Worm (Caenorhabditis elegans) whole organism, late embryonic: ENCODE data around the gene msp-58.
"Not testable (repeated sequence)": the region's sequence is repeated elsewhere in the genome, so short reads cannot be mapped to it uniquely, and the experiment has no call there.

ENCODE experiments used
- C08G9.2 ChIP-seq: sonication (generic microtip); optimal IDR thresholded peaks from 2 replicates; lab custom pipeline; 2016; ENCODE audit warnings: mild to moderate bottlenecking, missing genetic modification characterization, moderate library complexity, missing compliant biosample characterization
- F13H6.1 ChIP-seq: sonication (generic microtip); optimal IDR thresholded peaks from 2 replicates; lab custom pipeline; 2016; ENCODE audit warnings: missing genetic modification characterization, missing compliant biosample characterization
- K09A11.1 ChIP-seq: sonication (generic microtip); optimal IDR thresholded peaks from 2 replicates; lab custom pipeline; 2017; ENCODE audit warnings: antibody characterized with exemption, mild to moderate bottlenecking, missing genetic modification characterization, missing compliant biosample characterization; ENCODE audit not compliant: insufficient read depth
- T23F11.4 ChIP-seq: fragments of 200-800 bp; sonication (Bioruptor generic); optimal IDR thresholded peaks from 2 replicates; lab custom pipeline; 2018; ENCODE audit warnings: mild to moderate bottlenecking, missing genetic modification characterization, missing compliant biosample characterization
- Y22D7AL.16 ChIP-seq: sonication (generic microtip); optimal IDR thresholded peaks from 2 replicates; lab custom pipeline; 2016; ENCODE audit warnings: missing genetic modification characterization, missing compliant biosample characterization
- ahr-1 ChIP-seq: sonication (generic microtip); optimal IDR thresholded peaks from 2 replicates; lab custom pipeline; 2016; ENCODE audit warnings: missing genetic modification characterization, missing compliant biosample characterization
- ama-1 ChIP-seq: fragments of 150-350 bp; optimal IDR thresholded peaks from 2 replicates; lab custom pipeline; 2014
- ceh-18 ChIP-seq: sonication (generic microtip); optimal IDR thresholded peaks from 2 replicates; lab custom pipeline; 2016; ENCODE audit warnings: missing genetic modification characterization, missing compliant biosample characterization
- ceh-2 ChIP-seq: sonication (generic microtip); optimal IDR thresholded peaks from 2 replicates; lab custom pipeline; 2016; ENCODE audit warnings: missing genotype, missing genetic modification characterization, missing compliant biosample characterization
- ceh-22 ChIP-seq: sonication (generic microtip); optimal IDR thresholded peaks from 2 replicates; lab custom pipeline; 2017; ENCODE audit warnings: missing biosample characterization, missing genetic modification characterization
- ceh-24 ChIP-seq: sonication (generic microtip); optimal IDR thresholded peaks from 2 replicates; lab custom pipeline; 2016; ENCODE audit warnings: mild to moderate bottlenecking, missing genetic modification characterization, missing compliant biosample characterization
- ceh-34 ChIP-seq: sonication (generic microtip); optimal IDR thresholded peaks from 2 replicates; lab custom pipeline; 2016; ENCODE audit warnings: mild to moderate bottlenecking, missing genetic modification characterization, missing compliant biosample characterization
- ceh-45 ChIP-seq: fragments of 200-800 bp; sonication (Bioruptor generic); IDR thresholded peaks from 2 replicates; pipeline ENCODE4 v1.3.6; 2022; ENCODE audit warnings: missing genetic modification reagents, missing genetic modification characterization, missing compliant biosample characterization
- dve-1 ChIP-seq: sonication (generic microtip); optimal IDR thresholded peaks from 2 replicates; lab custom pipeline; 2017; ENCODE audit warnings: antibody characterized with exemption, mild to moderate bottlenecking, missing genetic modification characterization, missing compliant biosample characterization
- elt-2 ChIP-seq: sonication (generic microtip); optimal IDR thresholded peaks from 2 replicates; lab custom pipeline; 2016; ENCODE audit warnings: missing genetic modification reagents, missing genetic modification characterization, missing compliant biosample characterization
- eyg-1 ChIP-seq: sonication (generic microtip); optimal IDR thresholded peaks from 2 replicates; lab custom pipeline; 2016; ENCODE audit warnings: missing genotype, missing genetic modification characterization, missing compliant biosample characterization
- gmeb-2 ChIP-seq: sonication (generic microtip); optimal IDR thresholded peaks from 2 replicates; lab custom pipeline; 2016; ENCODE audit warnings: missing genetic modification characterization, inconsistent platforms, missing compliant biosample characterization
- hlh-15 ChIP-seq: sonication (generic microtip); optimal IDR thresholded peaks from 2 replicates; lab custom pipeline; 2016; ENCODE audit warnings: missing genetic modification characterization, missing compliant biosample characterization
- hlh-30 ChIP-seq: sonication (generic microtip); optimal IDR thresholded peaks from 2 replicates; lab custom pipeline; 2017; ENCODE audit warnings: antibody characterized with exemption, missing genetic modification characterization, missing compliant biosample characterization; ENCODE audit not compliant: insufficient read depth
- hlh-6 ChIP-seq: sonication (generic microtip); optimal IDR thresholded peaks from 2 replicates; lab custom pipeline; 2016; ENCODE audit warnings: missing genotype, missing genetic modification characterization, missing compliant biosample characterization
- lim-6 ChIP-seq: sonication (generic microtip); optimal IDR thresholded peaks from 2 replicates; lab custom pipeline; 2016; ENCODE audit warnings: missing genetic modification characterization, missing compliant biosample characterization
- mec-3 ChIP-seq: sonication (generic microtip); optimal IDR thresholded peaks from 2 replicates; lab custom pipeline; 2016; ENCODE audit warnings: borderline replicate concordance, missing genetic modification characterization, missing compliant biosample characterization
- npax-4 ChIP-seq: sonication (generic microtip); optimal IDR thresholded peaks from 2 replicates; lab custom pipeline; 2016; ENCODE audit warnings: missing genetic modification characterization, missing compliant biosample characterization
- pat-9 ChIP-seq: fragments of 200-800 bp; sonication (Bioruptor generic); optimal IDR thresholded peaks from 2 replicates; lab custom pipeline; 2018; ENCODE audit warnings: mild to moderate bottlenecking, missing genetic modification characterization, moderate library complexity, missing compliant biosample characterization
- pax-1 ChIP-seq: fragments of 150-350 bp; optimal IDR thresholded peaks from 2 replicates; lab custom pipeline; 2014; ENCODE audit warnings: missing biosample characterization, missing genetic modification characterization
- sox-4 ChIP-seq: sonication (generic microtip); optimal IDR thresholded peaks from 2 replicates; lab custom pipeline; 2017; ENCODE audit warnings: mild to moderate bottlenecking, missing genetic modification characterization, inconsistent platforms, missing compliant biosample characterization
- tbx-2 ChIP-seq: sonication (generic microtip); optimal IDR thresholded peaks from 2 replicates; lab custom pipeline; 2016; ENCODE audit warnings: missing genetic modification characterization, missing compliant biosample characterization
- tbx-7 ChIP-seq: sonication (generic microtip); optimal IDR thresholded peaks from 2 replicates; lab custom pipeline; 2016; ENCODE audit warnings: missing genotype, missing genetic modification characterization, missing compliant biosample characterization
- ttx-3 ChIP-seq: sonication (generic microtip); optimal IDR thresholded peaks from 2 replicates; lab custom pipeline; 2016; ENCODE audit warnings: missing genetic modification reagents, missing genetic modification characterization, missing compliant biosample characterization
- unc-55 ChIP-seq: sonication (generic microtip); optimal IDR thresholded peaks from 2 replicates; lab custom pipeline; 2017; ENCODE audit warnings: missing biosample characterization, missing genetic modification reagents, missing genetic modification characterization
- unc-86 ChIP-seq: sonication (generic microtip); optimal IDR thresholded peaks from 2 replicates; lab custom pipeline; 2016; ENCODE audit warnings: missing genetic modification characterization, missing compliant biosample characterization
- zip-5 ChIP-seq: sonication (generic microtip); optimal IDR thresholded peaks from 2 replicates; lab custom pipeline; 2016; ENCODE audit warnings: missing genetic modification characterization, missing compliant biosample characterization
- ztf-16 ChIP-seq: sonication (generic microtip); optimal IDR thresholded peaks from 2 replicates; lab custom pipeline; 2017; ENCODE audit warnings: missing genetic modification characterization, missing compliant biosample characterization

msp-58 gene

DNA sequence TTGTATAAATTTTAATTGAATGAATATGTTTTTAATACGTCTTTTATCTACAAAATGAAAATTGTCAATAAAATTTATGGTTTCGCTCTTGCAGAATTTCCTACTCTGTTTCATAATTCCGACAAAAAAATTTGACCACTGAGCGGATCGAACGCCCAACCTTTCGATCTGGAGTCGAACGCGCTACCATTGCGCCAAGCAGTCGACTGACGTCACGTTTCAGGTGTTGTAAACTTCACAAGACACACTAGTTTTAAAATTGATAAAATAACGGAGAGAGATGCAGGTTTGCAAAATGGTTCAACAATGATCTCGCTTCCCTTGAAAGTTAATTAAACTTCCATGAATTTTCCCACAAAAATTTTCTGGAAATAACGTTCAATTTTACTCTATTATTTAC is 35.8 kb downstream of the msp-58 start:
- TF ChIP-seq unc-86 (tag; lab: Kevin White, UChicago) (no peak), pax-1 (tag; lab: Kevin White, UChicago) (no peak), C08G9.2 (no peak), unc-55 (GFP tag; lab: Kevin White, UChicago) (no peak), ztf-16 (tag; lab: Kevin White, UChicago) (no peak), npax-4 (no peak), eyg-1 (tag; lab: Kevin White, UChicago) (no peak)

DNA sequence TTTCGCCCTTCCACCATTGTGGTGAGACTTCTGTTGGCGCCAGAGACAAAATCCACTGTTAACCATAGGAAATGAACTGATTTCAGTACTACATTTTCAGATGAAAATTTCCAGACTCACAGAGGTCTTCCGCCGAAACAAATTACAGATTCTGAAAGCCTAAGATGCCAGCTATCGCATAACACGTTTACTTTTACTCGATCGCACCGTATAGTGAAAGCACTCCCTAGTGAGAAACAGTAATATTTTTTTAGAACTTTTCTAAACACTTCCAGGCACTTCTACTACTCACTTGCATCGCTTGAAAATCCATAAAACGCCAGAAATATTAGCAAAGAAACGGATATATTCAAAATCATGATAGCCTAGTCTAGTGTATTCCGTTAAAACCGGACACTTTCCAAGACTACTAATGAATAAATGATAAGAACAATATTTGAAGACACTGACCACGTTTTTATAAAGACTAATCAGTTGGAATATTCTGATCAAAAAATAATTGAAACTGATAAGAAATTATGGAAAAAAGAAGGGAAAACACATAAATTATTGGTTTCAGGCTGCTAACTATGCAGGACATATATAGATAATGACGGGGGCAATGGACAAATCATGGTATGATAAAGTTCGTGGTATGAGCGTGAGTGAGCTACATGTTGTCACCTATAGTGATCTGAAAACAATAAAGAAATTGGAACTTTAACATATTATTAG is 42.2 kb downstream of the msp-58 start, which contains the start of gene gba-4:
Gene gba-4 (minus strand): TSS at position 418 of the 714 bp plus-strand sequence.
- not testable (repeated sequence) for TF ChIP-seq ceh-18 (tag; lab: Kevin White, UChicago); npax-4; tbx-7 (tag; lab: Kevin White, UChicago)
- TF ChIP-seq, all 69 proteins: peak for 0; not testable (repeated sequence) for 69

ce11 chrIV:5353364-5353763 is 45.0 kb downstream of the msp-58 start, which contains the start of gene Y4C6B.7:
Gene Y4C6B.7 (minus strand): TSS chrIV:5353464.
- TF ChIP-seq ahr-1 (tag; lab: Kevin White, UChicago) (no peak), Y22D7AL.16 (tag; lab: Kevin White, UChicago) (no peak), C08G9.2 (no peak), lim-6 (tag; lab: Kevin White, UChicago) (no peak), F13H6.1 (tag; lab: Kevin White, UChicago) (no peak), pat-9 (tag; lab: Kevin White, UChicago) (no peak), hlh-30 (no peak), ama-1 (lab: Kevin White, UChicago) (no peak), ceh-24 (tag; lab: Kevin White, UChicago) (no peak), K09A11.1 (tag; lab: Kevin White, UChicago) (no peak), dve-1 (tag; lab: Kevin White, UChicago) (no peak), T23F11.4 (GFP tag; lab: Kevin White, UChicago) (no peak), ttx-3 (no peak), eyg-1 (tag; lab: Kevin White, UChicago) (no peak), gmeb-2 (tag; lab: Kevin White, UChicago) (no peak), hlh-15 (tag; lab: Kevin White, UChicago) (no peak), hlh-6 (tag; lab: Kevin White, UChicago) (no peak)

ce11 chrIV:5354124-5354523 is 45.7 kb downstream of the msp-58 start, which contains the start of gene Y4C6B.1:
Gene Y4C6B.1 (plus strand): TSS chrIV:5354488.
- TF ChIP-seq ceh-34 (no peak), ttx-3 (peak; percentile 24), sox-4 (tag; lab: Kevin White, UChicago) (no peak), tbx-2 (tag; lab: Kevin White, UChicago) (peak; percentile 17), mec-3 (no peak), lim-6 (tag; lab: Kevin White, UChicago) (no peak), ceh-2 (no peak), ceh-45 (GFP tag; lab: Robert Waterston, UW) (no peak), zip-5 (tag; lab: Kevin White, UChicago) (no peak)

ce11 chrIV:5354564-5354963 is 46.2 kb downstream of the msp-58 start:
- TF ChIP-seq gmeb-2 (tag; lab: Kevin White, UChicago), result no peak
- TF ChIP-seq tbx-7 (tag; lab: Kevin White, UChicago), result no peak
- TF ChIP-seq hlh-6 (tag; lab: Kevin White, UChicago), result no peak
- no peak for TF ChIP-seq elt-2 (tag; lab: Kevin White, UChicago)
- no peak for TF ChIP-seq ahr-1 (tag; lab: Kevin White, UChicago)
- no peak for TF ChIP-seq ceh-22
